Fruit fly (Drosophila melanogaster) whole organism, embryonic: ENCODE results near the gene CG17029.

Experiments used
- Antp ChIP-seq: fragments of 200-800 bp; sonication (Bioruptor generic); optimal IDR thresholded peaks from 3 replicates; lab custom pipeline; 2016; ENCODE audit warnings: missing biosample characterization, missing genetic modification characterization
- Asciz ChIP-seq: fragments of 200-800 bp; sonication (Bioruptor generic); optimal IDR thresholded peaks from 2 replicates; lab custom pipeline; 2017; ENCODE audit warnings: missing biosample characterization, mild to moderate bottlenecking, missing genetic modification characterization, missing genetic modification reagents
- CG10267 ChIP-seq: fragments of 200-800 bp; sonication (Bioruptor generic); optimal IDR thresholded peaks from 2 replicates; lab custom pipeline; 2018; ENCODE audit warnings: missing biosample characterization, mild to moderate bottlenecking, missing genetic modification characterization, moderate library complexity
- CG10543 ChIP-seq: fragments of 200-800 bp; sonication (Bioruptor generic); optimal IDR thresholded peaks from 3 replicates; lab custom pipeline; 2017; ENCODE audit warnings: missing biosample characterization, mild to moderate bottlenecking, missing genetic modification characterization, moderate library complexity
- CG13894 ChIP-seq: fragments of 200-800 bp; sonication (Bioruptor generic); optimal IDR thresholded peaks from 3 replicates; lab custom pipeline; 2018; ENCODE audit warnings: missing biosample characterization, mild to moderate bottlenecking, missing genetic modification characterization, moderate library complexity
- CG14441 ChIP-seq: fragments of 200-800 bp; sonication (Bioruptor generic); IDR thresholded peaks from 2 replicates; pipeline ENCODE4 v1.3.6; 2022; ENCODE audit warnings: missing biosample characterization, missing genetic modification characterization
- CG15601 ChIP-seq: fragments of 200-800 bp; sonication (Bioruptor generic); optimal IDR thresholded peaks from 3 replicates; lab custom pipeline; 2019; ENCODE audit warnings: missing biosample characterization, mild to moderate bottlenecking, missing genetic modification characterization, moderate library complexity
- CG1832 ChIP-seq: fragments of 200-800 bp; sonication (Bioruptor generic); optimal IDR thresholded peaks from 2 replicates; lab custom pipeline; 2017; ENCODE audit warnings: missing biosample characterization, mild to moderate bottlenecking, missing genetic modification characterization, inconsistent platforms
- CG2712 ChIP-seq: fragments of 200-800 bp; optimal IDR thresholded peaks from 3 replicates; lab custom pipeline; 2019; ENCODE audit warnings: missing biosample characterization, mild to moderate bottlenecking, missing genetic modification characterization, moderate library complexity
- CG30403 ChIP-seq: fragments of 200-800 bp; sonication (Bioruptor generic); optimal IDR thresholded peaks from 3 replicates; lab custom pipeline; 2016; ENCODE audit warnings: missing biosample characterization, missing genetic modification characterization
- CG31365 ChIP-seq: fragments of 200-800 bp; sonication (Bioruptor generic); optimal IDR thresholded peaks from 2 replicates; lab custom pipeline; 2018; ENCODE audit warnings: missing biosample characterization, mild to moderate bottlenecking, missing genetic modification characterization
- CG3163 ChIP-seq: fragments of 200-800 bp; sonication (Bioruptor generic); optimal IDR thresholded peaks from 3 replicates; lab custom pipeline; 2016; ENCODE audit warnings: missing biosample characterization, missing genetic modification characterization
- CG32532 ChIP-seq: fragments of 200-800 bp; sonication (Bioruptor generic); IDR thresholded peaks from 2 replicates; pipeline ENCODE4 v1.3.6; 2022; ENCODE audit warnings: missing biosample characterization, missing genetic modification characterization
- CG33213 ChIP-seq: fragments of 200-800 bp; sonication (Bioruptor generic); optimal IDR thresholded peaks from 3 replicates; lab custom pipeline; 2016; ENCODE audit warnings: missing biosample characterization, missing genetic modification characterization
- CG3847 ChIP-seq: fragments of 200-800 bp; sonication (Bioruptor generic); IDR thresholded peaks from 2 replicates; pipeline ENCODE4 v1.3.6; 2022; ENCODE audit warnings: missing biosample characterization, missing genetic modification characterization
- CG4328 ChIP-seq: fragments of 200-800 bp; sonication (Bioruptor generic); optimal IDR thresholded peaks from 3 replicates; lab custom pipeline; 2017; ENCODE audit warnings: missing biosample characterization, missing genetic modification reagents, missing genetic modification characterization
- CG4424 ChIP-seq: fragments of 200-800 bp; sonication (Bioruptor generic); optimal IDR thresholded peaks from 3 replicates; lab custom pipeline; 2016; ENCODE audit warnings: missing biosample characterization, missing genetic modification characterization
- CG4707 ChIP-seq: fragments of 200-800 bp; sonication (Bioruptor generic); optimal IDR thresholded peaks from 2 replicates; lab custom pipeline; 2018; ENCODE audit warnings: missing biosample characterization, mild to moderate bottlenecking, missing genetic modification characterization, moderate library complexity
- CG5245 ChIP-seq: fragments of 200-800 bp; sonication (Bioruptor generic); optimal IDR thresholded peaks from 3 replicates; lab custom pipeline; 2016; ENCODE audit warnings: missing biosample characterization, missing genetic modification characterization
- CG7372 ChIP-seq: fragments of 200-800 bp; sonication (Bioruptor generic); IDR thresholded peaks from 2 replicates; pipeline ENCODE4 v1.3.6; 2022; ENCODE audit warnings: missing biosample characterization, missing genetic modification characterization
- CG8388 ChIP-seq: fragments of 200-800 bp; sonication (Bioruptor generic); optimal IDR thresholded peaks from 2 replicates; lab custom pipeline; 2019; ENCODE audit warnings: missing biosample characterization, mild to moderate bottlenecking, missing genetic modification characterization, moderate library complexity
- D ChIP-seq, 2 experiments: fragments of 200-800 bp in 1 of 2; fragments of >200 bp in 1 of 2; sonication (Bioruptor generic) in 1 of 2; optimal IDR thresholded peaks; 2 replicates in 1 of 2; 3 replicates in 1 of 2; lab custom pipeline; 2017; ENCODE audit warnings: mild to moderate bottlenecking in 1 of 2, missing biosample characterization in 1 of 2, missing genetic modification characterization in 1 of 2, missing genetic modification reagents in 1 of 2
- D19B ChIP-seq: fragments of 200-800 bp; sonication (Bioruptor generic); optimal IDR thresholded peaks from 2 replicates; lab custom pipeline; 2017; ENCODE audit warnings: missing biosample characterization, mild to moderate bottlenecking, missing genetic modification characterization
- ERR ChIP-seq: fragments of 200-800 bp; sonication (Bioruptor generic); optimal IDR thresholded peaks from 2 replicates; lab custom pipeline; 2016; ENCODE audit warnings: missing biosample characterization, missing genetic modification characterization
- HLH4C ChIP-seq: fragments of 200-800 bp; sonication (Bioruptor generic); IDR thresholded peaks from 3 replicates; pipeline ENCODE4 v1.3.6; 2022; ENCODE audit warnings: missing biosample characterization, missing genetic modification characterization; ENCODE audit not compliant: partially characterized antibody
- Hmr ChIP-seq: fragments of 200-800 bp; sonication (Bioruptor generic); optimal IDR thresholded peaks from 3 replicates; lab custom pipeline; 2017; ENCODE audit warnings: mild to moderate bottlenecking, missing biosample characterization, missing genetic modification reagents, missing genetic modification characterization
- Meics ChIP-seq: fragments of 200-800 bp; sonication (Bioruptor generic); optimal IDR thresholded peaks from 2 replicates; lab custom pipeline; 2017; ENCODE audit warnings: missing biosample characterization, mild to moderate bottlenecking, missing genetic modification characterization
- Trl ChIP-seq, 3 experiments: fragments of >200 bp in 2 of 3; fragments of 200-800 bp in 1 of 3; sonication (Bioruptor generic) in 1 of 3; optimal IDR thresholded peaks; 2 replicates in 1 of 3; 3 replicates in 2 of 3; lab custom pipeline; 2016 to 2017; ENCODE audit warnings: missing biosample characterization in 1 of 3, missing genetic modification characterization in 1 of 3
- Vsx1 ChIP-seq: fragments of 200-800 bp; sonication (Bioruptor generic); optimal IDR thresholded peaks from 2 replicates; lab custom pipeline; 2017; ENCODE audit warnings: missing biosample characterization, mild to moderate bottlenecking, missing genetic modification characterization, missing genetic modification reagents
- ap ChIP-seq: fragments of 200-800 bp; sonication (Bioruptor generic); IDR thresholded peaks from 2 replicates; pipeline ENCODE4 v1.3.6; 2022; ENCODE audit warnings: missing biosample characterization, missing genetic modification characterization
- br ChIP-seq: fragments of >200 bp; optimal IDR thresholded peaks from 2 replicates; lab custom pipeline; 2017
- caup ChIP-seq: fragments of 200-800 bp; sonication (Bioruptor generic); optimal IDR thresholded peaks from 3 replicates; lab custom pipeline; 2017; ENCODE audit warnings: missing biosample characterization, mild to moderate bottlenecking, missing genetic modification characterization, moderate library complexity; ENCODE audit not compliant: severe bottlenecking
- cg ChIP-seq: fragments of 200-800 bp; sonication (Bioruptor generic); optimal IDR thresholded peaks from 3 replicates; lab custom pipeline; 2019; ENCODE audit warnings: missing biosample characterization, mild to moderate bottlenecking, missing genetic modification characterization, moderate library complexity
- eve ChIP-seq, 2 experiments: fragments of >200 bp; optimal IDR thresholded peaks; 2 replicates each; lab custom pipeline; 2017; ENCODE audit warnings: missing biosample characterization in 2 of 2, missing genetic modification characterization in 2 of 2
- ftz-f1 ChIP-seq: fragments of 200-800 bp; sonication (Bioruptor generic); optimal IDR thresholded peaks from 2 replicates; lab custom pipeline; 2016; ENCODE audit warnings: missing biosample characterization, missing genetic modification characterization
- lab ChIP-seq: fragments of 200-800 bp; sonication (Bioruptor generic); optimal IDR thresholded peaks from 3 replicates; lab custom pipeline; 2017; ENCODE audit warnings: missing biosample characterization, missing genetic modification characterization, mild to moderate bottlenecking, moderate library complexity, missing genetic modification reagents
- lilli ChIP-seq: fragments of 200-800 bp; sonication (Bioruptor generic); optimal IDR thresholded peaks from 3 replicates; lab custom pipeline; 2016; ENCODE audit warnings: missing biosample characterization, missing genetic modification characterization
- oc ChIP-seq: fragments of 200-800 bp; sonication (Bioruptor generic); optimal IDR thresholded peaks from 2 replicates; lab custom pipeline; 2018; ENCODE audit warnings: missing biosample characterization, mild to moderate bottlenecking, missing genetic modification characterization, moderate library complexity
- pho ChIP-seq: fragments of 200-800 bp; sonication (Bioruptor generic); optimal IDR thresholded peaks from 2 replicates; lab custom pipeline; 2016; ENCODE audit warnings: missing biosample characterization, missing genetic modification characterization
- ro ChIP-seq: fragments of 200-800 bp; sonication (Bioruptor generic); IDR thresholded peaks from 2 replicates; pipeline ENCODE4 v1.3.6; 2022; ENCODE audit warnings: missing biosample characterization, missing genetic modification characterization
- sc ChIP-seq, 3 experiments: fragments of >200 bp in 2 of 3; fragments of 200-800 bp in 1 of 3; sonication (Bioruptor generic) in 1 of 3; optimal IDR thresholded peaks; 2 replicates in 2 of 3; 3 replicates in 1 of 3; lab custom pipeline; 2017; ENCODE audit warnings: mild to moderate bottlenecking in 1 of 3, missing biosample characterization in 1 of 3, missing genetic modification characterization in 1 of 3, missing genetic modification reagents in 1 of 3
- sisA ChIP-seq: fragments of 200-800 bp; sonication (Bioruptor generic); IDR thresholded peaks from 2 replicates; pipeline ENCODE4 v1.3.6; 2022; ENCODE audit warnings: missing biosample characterization, missing genetic modification characterization
- ssp ChIP-seq: fragments of 200-800 bp; sonication (Bioruptor generic); IDR thresholded peaks from 2 replicates; pipeline ENCODE4 v1.3.6; 2022; ENCODE audit warnings: missing biosample characterization, missing genetic modification characterization
- stc ChIP-seq: fragments of 200-800 bp; sonication (Bioruptor generic); IDR thresholded peaks from 2 replicates; pipeline ENCODE4 v1.3.6; 2022; ENCODE audit warnings: missing biosample characterization, missing genetic modification characterization
- tgo ChIP-seq: fragments of 200-800 bp; sonication (Bioruptor generic); IDR thresholded peaks from 3 replicates; pipeline ENCODE4 v1.3.6; 2022; ENCODE audit warnings: missing biosample characterization, missing genetic modification characterization
- trem ChIP-seq: fragments of 200-800 bp; optimal IDR thresholded peaks from 3 replicates; lab custom pipeline; 2019; ENCODE audit warnings: missing biosample characterization, mild to moderate bottlenecking, missing genetic modification characterization, moderate library complexity
- tup ChIP-seq: fragments of 200-800 bp; sonication (Bioruptor generic); optimal IDR thresholded peaks from 2 replicates; lab custom pipeline; 2016; ENCODE audit warnings: missing biosample characterization, mild to moderate bottlenecking, missing genetic modification characterization, moderate library complexity
- vfl ChIP-seq: fragments of 200-800 bp; sonication (Bioruptor generic); optimal IDR thresholded peaks from 2 replicates; lab custom pipeline; 2016; ENCODE audit warnings: missing biosample characterization, missing genetic modification characterization
- z ChIP-seq: fragments of 200-800 bp; sonication (Bioruptor generic); IDR thresholded peaks from 3 replicates; pipeline ENCODE4 v1.3.6; 2022; ENCODE audit warnings: missing biosample characterization, missing genetic modification characterization

The CG17029 gene

dm6 chr3L:16027163-16027633, 50.5 kb downstream of the CG17029 start (continued):
- TF ChIP-seq ftz-f1 (no peak), CG13894 (tag; lab: Kevin White, UChicago) (no peak), br (lab: Kevin White, UChicago) (no peak), Vsx1 (GFP tag; lab: Kevin White, UChicago) (peak; percentile 81), Antp (GFP tag; lab: Kevin White, UChicago) (peak; percentile 17), CG14441 (GFP tag; lab: Robert Waterston, UW) (no peak; the same call in 1 of the 2 replicates), Trl (optimal IDR thresholded peaks at IDR 0.05; lab: Kevin White, UChicago) (no peak), Trl (GFP tag; optimal IDR thresholded peaks at IDR 0.05; lab: Kevin White, UChicago) (peak; percentile 48), sisA (GFP tag; lab: Robert Waterston, UW) (0 out of 2 replicates have a peak, but pooled peaks have one; percentile 17), D19B (GFP tag; lab: Kevin White, UChicago) (no peak), caup (GFP tag; lab: Kevin White, UChicago) (peak; percentile 35), HLH4C (no peak), oc (tag; lab: Kevin White, UChicago) (peak; percentile 38), lilli (no peak), z (GFP tag; lab: Robert Waterston, UW) (0 out of 3 replicates have a peak, but pooled peaks have one; percentile 14), CG15601 (peak; percentile 65), ssp (no peak), trem (no peak), CG33213 (GFP tag; lab: Kevin White, UChicago) (peak; percentile 21), CG10267 (tag; lab: Kevin White, UChicago) (peak; percentile 14), CG4328 (GFP tag; lab: Kevin White, UChicago) (peak; percentile 40), CG31365 (tag; lab: Kevin White, UChicago) (no peak), Asciz (GFP tag; lab: Kevin White, UChicago) (peak; percentile 78), CG10543 (GFP tag; lab: Kevin White, UChicago) (peak; percentile 76), CG2712 (tag; lab: Kevin White, UChicago) (peak; percentile 15), pho (GFP tag; lab: Kevin White, UChicago) (no peak), tgo (GFP tag; lab: Robert Waterston, UW) (peak; percentile 13; the same call in 1 of the 3 replicates), CG4424 (GFP tag; lab: Kevin White, UChicago) (peak; percentile 37), Hmr (GFP tag; lab: Kevin White, UChicago) (peak; percentile 56), ERR (GFP tag; lab: Kevin White, UChicago) (no peak), CG5245 (GFP tag; lab: Kevin White, UChicago) (no peak), CG3163 (peak; percentile 44), CG3847 (GFP tag; lab: Robert Waterston, UW) (peak; percentile 49), vfl (GFP tag; lab: Kevin White, UChicago) (no peak), ro (GFP tag; lab: Robert Waterston, UW) (no peak), sc (optimal IDR thresholded peaks at IDR 0.05; lab: Kevin White, UChicago) (no peak), sc (GFP tag; optimal IDR thresholded peaks at IDR 0.05; lab: Kevin White, UChicago) (no peak), ap (GFP tag; lab: Robert Waterston, UW) (no peak), Meics (GFP tag; lab: Kevin White, UChicago) (peak; percentile 47), CG32532 (GFP tag; lab: Robert Waterston, UW) (peak; percentile 41; the same call in 1 of the 2 replicates), D (optimal IDR thresholded peaks at IDR 0.05; lab: Kevin White, UChicago) (no peak), D (GFP tag; optimal IDR thresholded peaks at IDR 0.05; lab: Kevin White, UChicago) (peak; percentile 25), CG7372 (no peak), lab (GFP tag; lab: Kevin White, UChicago) (peak; percentile 71), CG1832 (no peak), stc (GFP tag; lab: Robert Waterston, UW) (no peak; the same call in none of the 2 replicates), CG8388 (GFP tag; lab: Kevin White, UChicago) (no peak), cg (GFP tag; lab: Kevin White, UChicago) (peak; percentile 58), eve (GFP tag; optimal IDR thresholded peaks at IDR 0.05; lab: Kevin White, UChicago) (no peak), CG30403 (GFP tag; lab: Kevin White, UChicago) (no peak), tup (GFP tag; lab: Kevin White, UChicago) (no peak), CG4707 (peak; percentile 19)
